Fruit fly (Drosophila melanogaster): ENCODE results near the gene CG17834.

CG17834 gene

DNA sequence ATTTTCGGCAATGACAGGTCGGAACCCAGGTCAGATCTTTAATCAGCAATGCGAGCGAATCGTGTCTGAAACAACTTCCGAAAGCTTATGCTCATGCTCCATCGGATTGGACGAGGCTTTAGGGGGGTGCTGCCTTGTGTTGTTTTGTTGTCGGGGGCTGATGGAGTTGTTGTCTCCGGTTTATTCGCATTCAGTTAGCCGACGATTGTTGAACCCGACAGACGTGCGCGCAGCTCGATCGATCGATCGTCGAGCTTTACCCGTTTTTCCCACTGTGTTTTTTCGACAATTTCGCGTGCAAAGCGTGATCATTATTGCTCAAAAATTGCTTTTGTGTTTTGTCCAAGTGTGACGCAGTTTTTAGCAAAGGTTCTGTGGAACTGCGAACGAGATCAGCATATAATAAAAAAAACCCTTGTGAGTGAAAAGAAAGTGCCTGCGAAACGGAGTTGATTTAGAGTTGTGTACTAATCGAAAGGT is at the start of gene CG17834:
CG17834 (plus strand) TSS at position 191 of the 480 bp plus-strand sequence.
- TF ChIP-seq CTCF (optimal IDR thresholded peaks at IDR 0.05), result no peak
- TF ChIP-seq CG8478 (optimal IDR thresholded peaks at IDR 0.05), result no peak

DNA sequence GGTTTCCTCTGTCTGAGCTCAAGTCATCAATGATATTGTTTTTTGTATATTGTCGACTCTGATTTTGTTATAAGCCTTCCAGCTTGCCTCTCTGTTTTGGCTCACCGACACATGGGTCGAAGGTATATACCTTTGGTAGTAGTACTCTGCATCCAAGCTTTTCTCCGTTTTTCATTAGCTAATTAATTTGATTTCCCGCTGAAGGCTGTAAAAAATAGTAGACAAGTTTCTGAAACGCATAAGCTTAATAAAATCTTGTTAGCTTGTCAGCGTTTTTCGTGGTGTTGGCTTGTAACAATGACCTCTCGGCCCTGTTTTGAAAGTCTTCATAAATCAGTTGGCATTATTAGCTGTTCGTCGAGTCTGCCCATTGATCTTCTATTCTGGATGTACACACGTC is 48.1 kb upstream of the CG17834 start:
- no peak for TF ChIP-seq CG8478 (optimal IDR thresholded peaks at IDR 0.05)
- TF ChIP-seq CTCF (optimal IDR thresholded peaks at IDR 0.05), result no peak

DNA sequence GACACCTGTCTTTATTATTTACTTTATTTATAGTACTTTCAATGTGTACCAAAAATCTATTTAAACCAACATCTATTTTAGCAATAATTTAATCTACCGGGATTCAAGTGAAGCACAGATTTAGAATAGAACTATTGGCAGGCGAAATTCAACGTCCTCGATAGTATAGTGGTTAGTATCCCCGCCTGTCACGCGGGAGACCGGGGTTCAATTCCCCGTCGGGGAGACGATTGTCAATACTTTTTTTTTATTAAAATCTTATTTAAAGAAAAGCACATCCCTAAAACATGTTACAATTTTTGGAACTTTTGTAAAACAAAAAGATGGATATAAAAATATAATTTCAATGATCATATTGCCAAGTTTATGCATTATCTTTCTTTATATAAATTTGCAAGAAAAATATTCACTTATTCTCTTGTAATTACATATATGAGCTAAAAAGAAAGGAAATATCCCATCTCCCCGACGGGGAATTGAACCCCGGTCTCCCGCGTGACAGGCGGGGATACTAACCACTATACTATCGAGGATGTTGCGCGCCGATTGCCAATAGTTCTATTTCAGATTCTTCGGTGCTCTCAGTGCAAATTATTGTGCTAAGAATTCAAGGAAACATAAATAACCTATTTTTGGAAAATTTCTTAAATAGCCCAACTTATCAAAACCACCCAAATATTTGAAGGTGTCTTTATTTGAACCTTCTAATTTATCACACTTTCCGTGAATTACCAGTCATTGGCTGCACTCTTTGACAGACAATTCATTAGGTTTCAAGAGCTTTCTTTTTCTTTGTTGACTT is 47.1 kb upstream of the CG17834 start, which contains the start of gene CG43796:
CG43796 (plus strand) TSS at position 752 of the 802 bp plus-strand sequence.
- no peak for TF ChIP-seq CTCF (optimal IDR thresholded peaks at IDR 0.05)
- no peak for TF ChIP-seq CG8478 (optimal IDR thresholded peaks at IDR 0.05)

DNA sequence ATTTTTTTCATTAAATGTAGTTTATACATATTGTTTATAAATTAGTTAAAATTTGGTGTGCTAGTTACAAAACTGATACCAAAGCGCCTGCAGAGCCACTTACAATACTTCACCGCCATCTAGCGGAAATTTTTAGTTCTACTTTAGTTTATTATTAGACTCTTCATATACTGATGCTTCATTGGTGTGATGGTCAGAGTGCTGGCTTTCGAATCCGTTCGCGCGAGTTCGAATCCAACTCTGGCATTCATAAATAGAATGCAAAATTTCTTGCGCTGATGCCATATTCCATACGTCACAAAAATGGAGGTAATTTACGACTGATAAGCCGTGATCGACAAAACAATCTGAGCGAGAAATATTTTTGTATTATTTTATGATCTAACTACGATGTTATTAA is 43.4 kb upstream of the CG17834 start:
- TF ChIP-seq CG8478 (optimal IDR thresholded peaks at IDR 0.05) (no peak), CTCF (optimal IDR thresholded peaks at IDR 0.05) (peak; percentile 71 to 86)

DNA sequence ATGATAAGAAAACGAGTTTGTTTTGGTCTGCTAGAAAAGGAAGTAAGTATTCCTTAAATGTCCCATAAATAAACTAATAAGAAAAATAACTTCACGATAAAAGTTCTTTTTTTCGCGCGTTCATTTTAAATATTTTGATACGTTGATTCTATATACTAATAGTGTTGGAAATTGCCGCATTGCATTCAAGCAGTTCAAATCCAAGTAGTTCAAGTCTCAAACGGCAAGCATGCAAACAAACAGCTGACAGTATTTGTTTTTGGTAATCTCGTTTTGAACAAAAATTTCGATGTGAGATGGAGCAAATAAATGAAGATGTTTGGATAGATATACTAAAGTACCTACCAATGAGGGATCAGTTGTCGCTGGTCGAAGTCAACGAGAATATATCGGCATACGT is 40.2 kb upstream of the CG17834 start, which contains the start of gene CG13088:
CG13088 (plus strand) TSS at position 247 of the 400 bp plus-strand sequence.
- no peak for TF ChIP-seq CG8478 (optimal IDR thresholded peaks at IDR 0.05)
- TF ChIP-seq CTCF (optimal IDR thresholded peaks at IDR 0.05), result peak in 1 of 2 experiments; percentile 10

DNA sequence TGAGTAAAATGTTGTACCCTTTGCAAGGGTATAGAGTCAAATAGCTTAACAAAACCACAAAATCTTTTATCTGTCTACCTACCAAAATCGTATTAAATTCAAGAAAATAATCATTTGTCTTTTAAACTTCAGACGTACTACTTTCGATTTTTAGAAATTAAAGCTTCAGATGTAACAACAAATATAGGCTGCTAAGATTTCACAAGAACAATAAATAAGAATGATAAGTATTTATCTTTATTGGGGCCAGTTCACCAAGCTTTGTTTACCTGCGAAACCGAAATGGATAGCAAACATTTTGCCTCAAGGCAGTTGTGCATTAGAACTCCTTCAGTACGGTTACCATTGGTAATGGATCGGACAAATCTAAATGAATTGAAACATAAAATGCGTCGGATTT is 38.5 kb upstream of the CG17834 start, which contains the start of gene CG43400:
CG43400 (plus strand) TSS at position 301 of the 400 bp plus-strand sequence.
- TF ChIP-seq CTCF (optimal IDR thresholded peaks at IDR 0.05) (no peak), CG8478 (optimal IDR thresholded peaks at IDR 0.05) (no peak)

DNA sequence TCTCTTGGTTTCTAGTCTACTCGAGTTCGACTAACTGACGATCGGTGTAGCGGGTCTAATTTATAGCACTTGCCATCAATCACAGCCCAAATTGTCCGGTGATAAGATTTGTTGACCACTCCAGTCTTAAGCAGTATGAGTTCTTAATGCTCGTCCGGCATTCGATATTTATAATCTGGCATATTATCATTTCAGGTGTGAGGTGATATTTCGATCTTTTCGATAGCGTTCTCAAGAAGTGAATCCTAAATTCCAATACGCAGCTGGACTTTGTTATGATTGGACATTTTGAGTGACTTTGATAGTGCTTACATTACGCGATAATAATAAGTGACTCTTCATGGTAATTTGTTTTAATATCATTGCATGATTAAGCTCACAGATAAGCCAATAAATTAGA is 32.7 kb upstream of the CG17834 start, which contains the start of gene Bace:
Bace (minus strand) TSS at position 39 of the 400 bp plus-strand sequence.
- TF ChIP-seq CG8478 (optimal IDR thresholded peaks at IDR 0.05) (no peak), CTCF (optimal IDR thresholded peaks at IDR 0.05) (no peak)

DNA sequence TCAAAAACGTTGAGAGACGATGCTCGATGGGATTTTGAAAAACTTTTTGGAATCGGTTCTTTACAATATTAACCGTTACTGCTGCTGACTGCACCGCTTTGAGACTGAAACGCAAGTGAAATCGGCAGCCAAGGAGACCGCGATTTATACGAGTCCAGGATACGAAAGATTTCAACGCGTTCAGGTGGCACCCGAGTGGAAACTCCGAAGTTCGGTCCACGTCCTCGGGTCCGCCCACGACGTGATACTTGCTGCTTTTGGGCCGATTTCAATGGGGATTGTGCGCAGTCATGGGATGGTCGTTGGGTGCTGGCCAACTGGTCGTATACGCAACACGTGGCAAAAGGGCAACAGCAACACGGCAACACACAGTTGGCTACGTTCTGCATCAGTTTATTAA is 22.2 kb upstream of the CG17834 start, which contains the start of gene Dh31:
Dh31 (minus strand) TSS at position 117 of the 400 bp plus-strand sequence.
- TF ChIP-seq CTCF (optimal IDR thresholded peaks at IDR 0.05), result no peak
- no peak for TF ChIP-seq CG8478 (optimal IDR thresholded peaks at IDR 0.05)

DNA sequence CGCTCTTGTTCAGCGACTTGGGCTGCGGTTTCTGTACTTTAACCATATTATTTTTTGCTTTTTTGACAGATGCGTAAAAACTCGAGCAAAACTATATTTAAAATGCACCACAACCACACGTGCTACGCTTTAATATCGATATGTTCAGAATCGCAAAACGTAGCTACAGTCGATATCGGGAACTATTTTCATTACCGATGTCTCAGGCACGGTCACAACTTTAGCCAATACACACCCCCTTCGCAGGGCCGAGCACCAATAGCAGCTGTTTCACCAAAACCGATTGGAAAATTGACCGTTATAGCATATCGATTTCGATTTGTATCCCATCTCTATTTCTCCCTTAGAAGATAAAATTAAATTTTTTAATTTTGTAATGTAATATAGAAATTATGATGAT is 17.2 kb upstream of the CG17834 start, which contains the start of gene CG13096:
CG13096 (minus strand) TSS at position 144 of the 400 bp plus-strand sequence.
- TF ChIP-seq CG8478 (optimal IDR thresholded peaks at IDR 0.05) (no peak), CTCF (optimal IDR thresholded peaks at IDR 0.05) (peak; percentile 63 to 66)

DNA sequence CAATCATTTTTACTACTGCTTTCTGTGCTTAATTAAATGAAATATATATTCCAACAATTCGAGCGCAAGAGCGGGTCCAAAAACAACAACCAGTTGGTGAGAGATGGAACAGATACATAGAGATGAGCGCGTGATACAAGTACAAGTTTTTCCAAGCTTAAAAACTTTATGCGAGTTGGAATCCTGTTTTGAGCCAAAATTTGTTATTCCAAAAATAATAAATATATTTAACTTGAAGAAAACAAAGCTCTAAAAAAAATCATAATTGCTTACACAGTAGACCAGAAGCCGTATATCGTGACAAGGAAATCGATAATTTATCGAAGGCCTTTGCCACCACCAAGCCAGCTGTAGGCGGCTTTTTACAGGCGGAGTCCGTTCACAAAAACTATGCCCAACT is 14.2 kb upstream of the CG17834 start, which contains the start of the genes CG13097 and PIG-U:
CG13097 (minus strand) TSS at position 121 of the 400 bp plus-strand sequence.
PIG-U (plus strand) TSS at position 349 of the 400 bp plus-strand sequence.
- TF ChIP-seq CG8478 (optimal IDR thresholded peaks at IDR 0.05) (no peak), CTCF (optimal IDR thresholded peaks at IDR 0.05) (no peak)

DNA sequence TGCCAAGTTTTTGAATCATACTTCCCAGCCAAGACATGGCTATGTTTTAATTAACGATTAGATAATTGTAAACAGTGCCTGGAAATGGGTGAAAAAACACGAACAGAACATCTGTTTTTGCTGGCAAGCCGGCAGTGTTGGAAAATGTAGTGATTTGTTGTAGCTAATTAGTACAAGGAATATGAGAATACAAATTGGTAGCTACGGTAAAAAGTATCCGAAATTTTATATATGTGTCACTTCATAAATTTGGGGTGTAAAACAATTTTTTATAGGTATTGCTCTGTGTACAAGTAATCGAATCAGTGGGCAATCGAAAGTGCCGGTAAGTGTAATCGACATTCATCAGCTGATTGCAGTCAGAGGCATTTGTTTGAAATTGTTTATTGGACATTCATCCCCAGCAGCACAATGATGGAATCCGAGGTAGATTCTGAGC is 11.7 kb upstream of the CG17834 start, which contains the start of the genes mRpL51 and Uba4:
mRpL51 (minus strand) TSS at position 125 of the 439 bp plus-strand sequence.
Uba4 (plus strand) TSS at position 156 of the 439 bp plus-strand sequence.
- no peak for TF ChIP-seq CTCF (optimal IDR thresholded peaks at IDR 0.05)
- no peak for TF ChIP-seq CG8478 (optimal IDR thresholded peaks at IDR 0.05)

DNA sequence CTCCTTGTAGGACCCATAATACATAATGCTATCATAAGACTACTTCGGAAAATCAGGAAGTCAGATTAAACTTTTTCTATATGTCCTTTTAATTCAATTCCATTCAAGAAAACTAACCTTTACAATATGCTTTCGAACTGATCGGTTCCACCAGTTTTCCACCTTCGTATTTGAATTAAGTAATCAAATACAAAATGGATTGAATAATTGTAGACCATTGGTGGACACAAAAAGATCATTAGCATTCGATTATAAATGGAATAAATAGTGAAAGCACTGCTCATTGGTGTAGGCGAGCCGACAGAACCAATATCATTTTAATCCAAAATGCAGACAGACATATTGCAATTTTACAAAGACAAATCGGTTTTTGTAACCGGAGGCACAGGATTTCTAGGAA is 9.6 kb upstream of the CG17834 start, which contains the start of gene Sgp:
Sgp (plus strand) TSS at position 301 of the 400 bp plus-strand sequence.
- no peak for TF ChIP-seq CG8478 (optimal IDR thresholded peaks at IDR 0.05)
- TF ChIP-seq CTCF (optimal IDR thresholded peaks at IDR 0.05), result no peak

DNA sequence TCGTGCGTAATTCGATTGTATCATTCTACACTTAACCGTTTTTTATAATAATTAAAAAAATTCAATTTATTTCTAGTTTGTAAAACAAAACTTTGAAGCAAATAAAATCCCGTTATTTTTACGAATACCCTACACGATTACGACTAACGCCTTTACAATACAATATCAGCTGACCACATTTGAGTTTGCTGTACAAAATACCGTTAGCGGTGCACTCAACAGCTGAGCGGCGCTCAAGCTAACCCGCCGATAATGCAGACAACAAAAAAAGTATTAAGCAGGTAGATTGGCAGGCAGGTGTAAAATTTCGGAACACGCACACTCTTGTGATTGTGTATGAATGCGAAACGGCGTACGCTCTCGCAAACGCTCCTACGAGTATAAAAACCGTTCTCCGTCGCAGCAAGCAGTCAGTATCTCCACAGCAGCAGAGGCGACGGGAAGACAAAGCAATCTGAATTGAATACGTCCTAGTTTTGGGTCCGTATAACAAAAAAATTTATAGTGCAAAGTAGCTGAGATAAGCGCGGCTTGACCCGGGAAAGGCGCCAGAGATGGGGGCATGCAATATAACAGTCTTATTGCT is 7.1 kb upstream of the CG17834 start, which contains the start of gene Acer:
Acer (plus strand) TSS at position 210 of the 586 bp plus-strand sequence.
- TF ChIP-seq CG8478 (optimal IDR thresholded peaks at IDR 0.05) (no peak), CTCF (optimal IDR thresholded peaks at IDR 0.05) (no peak)

DNA sequence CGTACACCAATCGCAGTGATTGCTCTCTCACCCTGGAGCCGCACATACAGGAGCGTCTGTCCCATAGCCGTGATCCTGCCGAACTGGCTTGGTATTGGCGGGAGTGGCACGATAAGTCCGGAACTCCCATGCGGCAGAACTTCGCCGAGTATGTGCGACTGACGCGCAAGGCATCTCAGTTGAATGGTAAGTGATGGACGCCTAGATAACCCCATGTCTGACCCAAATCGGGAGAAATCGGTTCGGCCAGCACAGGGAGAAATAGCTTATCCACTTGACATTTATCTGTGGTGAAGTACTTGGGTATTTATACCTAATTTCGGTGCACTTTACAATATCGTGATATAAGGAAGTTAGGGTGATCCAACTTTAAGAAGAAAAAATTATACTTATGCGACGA is 6.2 kb upstream of the CG17834 start:
- no peak for TF ChIP-seq CTCF (optimal IDR thresholded peaks at IDR 0.05)
- TF ChIP-seq CG8478 (optimal IDR thresholded peaks at IDR 0.05), result no peak

DNA sequence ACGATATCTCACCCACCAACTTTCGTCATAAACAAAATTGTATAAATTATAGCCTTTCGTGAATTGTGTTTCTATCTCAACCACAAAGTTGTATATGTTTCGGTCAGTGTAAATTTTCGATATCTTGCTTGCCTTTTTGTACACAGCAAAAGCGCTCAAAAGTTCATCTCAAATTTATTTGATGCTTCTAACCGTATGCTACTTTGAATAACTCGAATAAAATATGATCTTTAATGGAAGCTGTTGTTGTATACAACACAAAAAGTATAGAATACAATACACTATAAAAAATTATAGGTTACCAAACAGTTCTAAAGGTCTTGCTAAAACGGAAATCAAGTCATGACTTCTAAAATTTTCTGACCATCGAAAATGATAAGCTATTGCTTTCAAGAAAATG is 3.9 kb upstream of the CG17834 start:
- TF ChIP-seq CTCF (optimal IDR thresholded peaks at IDR 0.05) (no peak), CG8478 (optimal IDR thresholded peaks at IDR 0.05) (no peak)
